Worm (Caenorhabditis elegans): ENCODE measurements around the gene msp-63.
"Not testable (repeated sequence)": the region's sequence is repeated elsewhere in the genome, so short reads cannot be mapped to it uniquely, and the experiment has no call there.

msp-63 gene

ce11 chrII:5815382-5815781 is 18.1 kb upstream of the msp-63 start, which contains the start of gene wago-5:
Gene wago-5, minus strand, starts transcription at chrII:5815482.
- TF ChIP-seq klf-2 (GFP tag; conservative IDR thresholded peaks at IDR 0.05); T22C8.4 (GFP tag; IDR thresholded peaks at IDR 0.05); cog-1 (tag; optimal IDR thresholded peaks at IDR 0.05): not testable (repeated sequence)

DNA sequence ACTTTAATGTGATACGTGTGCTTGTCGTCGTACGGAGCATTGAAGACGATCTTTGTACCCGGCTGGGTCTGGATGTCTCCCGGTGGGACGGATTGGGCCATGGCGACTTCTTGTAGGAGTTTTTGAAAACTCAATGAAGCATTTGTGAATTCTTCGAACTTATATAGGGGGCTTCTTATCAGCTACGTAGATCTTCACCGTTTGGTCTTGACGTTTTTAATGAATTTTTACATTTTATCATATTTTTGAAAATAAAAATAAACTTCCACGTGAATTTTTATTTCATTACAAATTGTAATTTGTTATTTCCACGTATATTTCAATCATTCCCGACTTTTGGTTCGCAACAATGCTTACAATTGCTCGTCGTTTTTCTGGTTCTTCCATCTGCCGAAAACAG is 13.0 kb upstream of the msp-63 start, which contains the start of the genes msp-64 and ZK1248.5:
Gene msp-64, minus strand, starts transcription at position 101 of the 400 bp plus-strand sequence.
Gene ZK1248.5, plus strand, starts transcription at position 285 of the 400 bp plus-strand sequence.
- TF ChIP-seq ztf-29 (GFP tag; IDR thresholded peaks at IDR 0.05): no peak
- no peak for TF ChIP-seq klf-2 (GFP tag; conservative IDR thresholded peaks at IDR 0.05)
- no peak for TF ChIP-seq med-1 (GFP tag; optimal IDR thresholded peaks at IDR 0.05; ENCODE audit: insufficient read depth)
- no peak for TF ChIP-seq tab-1 (GFP tag; IDR thresholded peaks at IDR 0.05)
- TF ChIP-seq flt-1 (GFP tag; IDR thresholded peaks at IDR 0.05): no peak
- TF ChIP-seq cog-1 (tag; optimal IDR thresholded peaks at IDR 0.05): no peak
- no peak for TF ChIP-seq T22C8.4 (GFP tag; IDR thresholded peaks at IDR 0.05)
- TF ChIP-seq ztf-23 (GFP tag; IDR thresholded peaks at IDR 0.05): no peak
- TF ChIP-seq ref-1 (GFP tag; conservative IDR thresholded peaks at IDR 0.05): no peak

- TF ChIP-seq flt-1 (GFP tag; IDR thresholded peaks at IDR 0.05): no peak
- TF ChIP-seq T22C8.4 (GFP tag; IDR thresholded peaks at IDR 0.05): no peak
- TF ChIP-seq ztf-23 (GFP tag; IDR thresholded peaks at IDR 0.05): no peak
- TF ChIP-seq med-1 (GFP tag; optimal IDR thresholded peaks at IDR 0.05; ENCODE audit: insufficient read depth): no peak
- no peak for TF ChIP-seq ref-1 (GFP tag; conservative IDR thresholded peaks at IDR 0.05)
- no peak for TF ChIP-seq ztf-29 (GFP tag; IDR thresholded peaks at IDR 0.05)
- no peak for TF ChIP-seq tab-1 (GFP tag; IDR thresholded peaks at IDR 0.05)
- TF ChIP-seq cog-1 (tag; optimal IDR thresholded peaks at IDR 0.05): no peak
These were observed 9.3 kb upstream of the msp-63 start for ce11 chrII:5806563-5806962.

DNA sequence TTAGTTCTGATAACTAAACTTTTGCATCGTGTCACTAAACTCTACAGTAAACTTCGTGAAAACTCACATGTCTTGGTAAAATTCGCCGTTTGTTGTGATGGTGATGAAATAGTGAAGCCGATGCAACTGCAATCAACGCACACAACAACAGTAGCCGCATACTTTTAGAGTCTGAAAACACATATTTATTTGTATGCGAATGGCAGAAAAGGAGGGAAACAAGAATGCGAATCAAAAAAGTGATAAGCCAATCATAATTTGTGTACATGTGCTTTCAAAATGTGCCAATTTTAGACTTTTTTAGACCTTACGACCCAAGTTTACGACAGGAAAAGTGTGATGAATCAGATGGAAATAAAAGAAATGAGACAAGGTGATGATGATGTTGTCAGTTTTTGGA is 8.1 kb upstream of the msp-63 start, which contains the start of gene K05F1.10:
Gene K05F1.10, minus strand, starts transcription at position 171 of the 400 bp plus-strand sequence.
- TF ChIP-seq ztf-29 (GFP tag; IDR thresholded peaks at IDR 0.05): no peak

DNA sequence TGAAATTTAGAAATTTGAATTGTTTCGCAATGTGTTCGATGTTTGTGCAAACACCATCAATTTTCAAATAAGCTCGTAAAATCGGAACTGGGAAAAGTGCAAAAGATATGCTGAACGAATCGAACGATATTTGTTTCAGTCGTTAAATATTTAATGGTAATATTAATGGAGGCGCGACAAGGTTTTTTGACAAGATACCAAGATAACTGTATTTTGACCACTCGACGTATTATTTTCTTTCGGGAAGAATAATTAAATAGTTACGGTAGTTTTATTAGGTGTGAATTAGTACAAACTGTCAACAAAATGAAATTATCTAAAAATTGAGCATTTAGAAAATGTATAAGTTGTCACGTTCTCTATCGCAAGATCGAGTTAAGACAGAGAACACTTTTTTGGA is 7.0 kb upstream of the msp-63 start:
- TF ChIP-seq cog-1 (tag; optimal IDR thresholded peaks at IDR 0.05): no peak
- TF ChIP-seq med-1 (GFP tag; optimal IDR thresholded peaks at IDR 0.05; ENCODE audit: insufficient read depth): no peak
- no peak for TF ChIP-seq ztf-29 (GFP tag; IDR thresholded peaks at IDR 0.05)
- TF ChIP-seq klf-2 (GFP tag; conservative IDR thresholded peaks at IDR 0.05): no peak
- no peak for TF ChIP-seq T22C8.4 (GFP tag; IDR thresholded peaks at IDR 0.05)
- TF ChIP-seq ref-1 (GFP tag; conservative IDR thresholded peaks at IDR 0.05): no peak
- TF ChIP-seq ztf-23 (GFP tag; IDR thresholded peaks at IDR 0.05): no peak
- no peak for TF ChIP-seq flt-1 (GFP tag; IDR thresholded peaks at IDR 0.05)
- TF ChIP-seq tab-1 (GFP tag; IDR thresholded peaks at IDR 0.05): no peak

DNA sequence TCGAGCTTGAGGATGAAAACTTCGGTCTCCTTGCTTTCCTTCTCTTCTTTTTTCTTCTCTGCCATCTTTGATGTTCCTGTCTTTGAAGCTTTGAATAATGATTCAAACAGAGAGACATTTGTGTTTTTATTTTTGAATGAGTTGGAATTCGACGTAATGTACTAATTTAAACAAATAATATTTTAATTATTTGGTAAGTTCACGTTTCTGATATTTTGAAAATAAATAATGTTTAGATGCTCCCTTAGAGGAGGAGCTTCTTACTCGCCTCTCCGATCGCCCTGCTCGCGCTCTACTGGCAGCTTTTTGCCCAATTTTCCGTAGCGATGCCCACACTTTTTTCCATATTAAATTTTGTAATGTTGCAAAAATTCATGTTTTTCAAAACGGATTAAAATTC is 3.8 kb upstream of the msp-63 start, which contains the start of the genes K05F1.9 and K05F1.1:
Gene K05F1.9, minus strand, starts transcription at position 101 of the 400 bp plus-strand sequence.
Gene K05F1.1, plus strand, starts transcription at position 308 of the 400 bp plus-strand sequence.
- TF ChIP-seq ztf-29 (GFP tag; IDR thresholded peaks at IDR 0.05) (no peak), tab-1 (GFP tag; IDR thresholded peaks at IDR 0.05) (no peak), T22C8.4 (GFP tag; IDR thresholded peaks at IDR 0.05) (no peak), cog-1 (tag; optimal IDR thresholded peaks at IDR 0.05) (no peak), klf-2 (GFP tag; conservative IDR thresholded peaks at IDR 0.05) (no peak), ztf-23 (GFP tag; IDR thresholded peaks at IDR 0.05) (no peak), flt-1 (GFP tag; IDR thresholded peaks at IDR 0.05) (no peak), med-1 (GFP tag; optimal IDR thresholded peaks at IDR 0.05; ENCODE audit: insufficient read depth) (no peak), ref-1 (GFP tag; conservative IDR thresholded peaks at IDR 0.05) (no peak)

DNA sequence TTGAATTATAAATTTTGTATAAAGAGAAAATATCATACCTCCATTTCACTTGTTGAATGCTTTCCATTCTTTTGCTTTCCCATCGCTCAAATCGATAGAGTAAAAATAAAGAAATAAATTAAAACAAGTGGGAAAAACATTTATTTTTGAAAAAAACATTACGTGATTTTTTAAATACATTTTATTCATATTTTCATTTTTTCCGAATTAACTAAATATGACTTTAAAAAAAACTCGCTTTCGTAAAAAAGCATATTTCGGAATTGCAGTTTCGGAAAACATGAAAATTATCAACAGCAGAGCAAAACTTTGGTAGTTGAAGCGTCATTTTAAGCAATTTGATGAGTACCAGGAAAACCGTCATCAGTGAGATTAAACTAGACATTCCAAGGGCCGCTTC is 2.3 kb upstream of the msp-63 start, which contains the start of gene K05F1.8:
Gene K05F1.8, minus strand, starts transcription at position 101 of the 400 bp plus-strand sequence.
- no peak for TF ChIP-seq cog-1 (tag; optimal IDR thresholded peaks at IDR 0.05)
- no peak for TF ChIP-seq tab-1 (GFP tag; IDR thresholded peaks at IDR 0.05)
- TF ChIP-seq ztf-29 (GFP tag; IDR thresholded peaks at IDR 0.05): no peak
- TF ChIP-seq med-1 (GFP tag; optimal IDR thresholded peaks at IDR 0.05; ENCODE audit: insufficient read depth): no peak
- TF ChIP-seq flt-1 (GFP tag; IDR thresholded peaks at IDR 0.05): no peak
- TF ChIP-seq T22C8.4 (GFP tag; IDR thresholded peaks at IDR 0.05): no peak
- TF ChIP-seq ztf-23 (GFP tag; IDR thresholded peaks at IDR 0.05): no peak
- TF ChIP-seq ref-1 (GFP tag; conservative IDR thresholded peaks at IDR 0.05): no peak
- no peak for TF ChIP-seq klf-2 (GFP tag; conservative IDR thresholded peaks at IDR 0.05)

- TF ChIP-seq ztf-29 (GFP tag; IDR thresholded peaks at IDR 0.05) (no peak), ref-1 (GFP tag; conservative IDR thresholded peaks at IDR 0.05) (no peak)
These were observed 3.1 kb downstream of the msp-63 start, which contains the start of gene acdh-8 for ce11 chrII:5794195-5794594. Gene acdh-8, plus strand, starts transcription at chrII:5794495.

ce11 chrII:5792490-5792889 is 4.8 kb downstream of the msp-63 start, which contains the start of gene K05F1.14:
Gene K05F1.14, minus strand, starts transcription at chrII:5792590.
- TF ChIP-seq T22C8.4 (GFP tag; IDR thresholded peaks at IDR 0.05) (no peak), ztf-29 (GFP tag; IDR thresholded peaks at IDR 0.05) (no peak), med-1 (GFP tag; optimal IDR thresholded peaks at IDR 0.05; ENCODE audit: insufficient read depth) (no peak), ztf-23 (GFP tag; IDR thresholded peaks at IDR 0.05) (no peak), flt-1 (GFP tag; IDR thresholded peaks at IDR 0.05) (no peak), klf-2 (GFP tag; conservative IDR thresholded peaks at IDR 0.05) (no peak), ref-1 (GFP tag; conservative IDR thresholded peaks at IDR 0.05) (no peak), tab-1 (GFP tag; IDR thresholded peaks at IDR 0.05) (no peak), cog-1 (tag; optimal IDR thresholded peaks at IDR 0.05) (no peak)

ce11 chrII:5790313-5790773 is 6.9 kb downstream of the msp-63 start, which contains the start of gene lect-2:
Gene lect-2, plus strand, starts transcription at chrII:5790723.
- TF ChIP-seq tab-1 (GFP tag; IDR thresholded peaks at IDR 0.05) (no peak), ref-1 (GFP tag; conservative IDR thresholded peaks at IDR 0.05) (no peak), flt-1 (GFP tag; IDR thresholded peaks at IDR 0.05) (no peak), ztf-29 (GFP tag; IDR thresholded peaks at IDR 0.05) (no peak), T22C8.4 (GFP tag; IDR thresholded peaks at IDR 0.05) (no peak), med-1 (GFP tag; optimal IDR thresholded peaks at IDR 0.05; ENCODE audit: insufficient read depth) (no peak), cog-1 (tag; optimal IDR thresholded peaks at IDR 0.05) (no peak), ztf-23 (GFP tag; IDR thresholded peaks at IDR 0.05) (no peak), klf-2 (GFP tag; conservative IDR thresholded peaks at IDR 0.05) (no peak)

Measured in whole organism, midembryonic.